Fruit fly (Drosophila melanogaster) whole organism, wandering third instar larva: ENCODE data around the gene Wdr33.

ENCODE experiments used
- CrebA ChIP-seq: fragments of 200-800 bp; sonication (Bioruptor generic); optimal IDR thresholded peaks from 2 replicates; lab custom pipeline; 2016; ENCODE audit warnings: missing biosample characterization, mild to moderate bottlenecking, missing genetic modification characterization, borderline replicate concordance
- HLH106 ChIP-seq: fragments of 200-800 bp; optimal IDR thresholded peaks from 3 replicates; lab custom pipeline; 2019; ENCODE audit warnings: missing biosample characterization, mild to moderate bottlenecking, missing genetic modification characterization, moderate library complexity
- Hr78 ChIP-seq: fragments of >200 bp; optimal IDR thresholded peaks from 2 replicates; lab custom pipeline; 2017; ENCODE audit warnings: missing biosample characterization, missing genetic modification characterization
- OdsH ChIP-seq: fragments of 200-800 bp; sonication (Bioruptor generic); optimal IDR thresholded peaks from 2 replicates; lab custom pipeline; 2016; ENCODE audit warnings: missing biosample characterization, mild to moderate bottlenecking, missing genetic modification characterization
- Rel ChIP-seq, 2 experiments: fragments of 200-800 bp; sonication (Bioruptor generic) in 1 of 2; optimal IDR thresholded peaks; 2 replicates in 1 of 2; 3 replicates in 1 of 2; lab custom pipeline; 2016 to 2019; ENCODE audit warnings: mild to moderate bottlenecking in 2 of 2, missing biosample characterization in 2 of 2, missing genetic modification characterization in 2 of 2, moderate library complexity in 1 of 2
- br ChIP-seq: fragments of 200-800 bp; sonication (Bioruptor generic); optimal IDR thresholded peaks from 2 replicates; lab custom pipeline; 2016; ENCODE audit warnings: missing biosample characterization, missing genetic modification characterization
- fru ChIP-seq: fragments of 200-800 bp; sonication (Bioruptor generic); optimal IDR thresholded peaks from 3 replicates; lab custom pipeline; 2016; ENCODE audit warnings: missing biosample characterization, mild to moderate bottlenecking, missing genetic modification characterization
- h ChIP-seq: fragments of 200-800 bp; sonication (Bioruptor generic); optimal IDR thresholded peaks from 3 replicates; lab custom pipeline; 2016; ENCODE audit warnings: missing biosample characterization, mild to moderate bottlenecking, missing genetic modification characterization
- pan ChIP-seq: fragments of >200 bp; optimal IDR thresholded peaks from 2 replicates; lab custom pipeline; 2017
- sage ChIP-seq: fragments of 200-800 bp; sonication (Bioruptor generic); optimal IDR thresholded peaks from 2 replicates; lab custom pipeline; 2016; ENCODE audit warnings: missing biosample characterization, mild to moderate bottlenecking, missing genetic modification characterization
- usp ChIP-seq: fragments of >200 bp; optimal IDR thresholded peaks from 2 replicates; lab custom pipeline; 2017; ENCODE audit warnings: missing biosample characterization, missing genetic modification characterization

DNA sequence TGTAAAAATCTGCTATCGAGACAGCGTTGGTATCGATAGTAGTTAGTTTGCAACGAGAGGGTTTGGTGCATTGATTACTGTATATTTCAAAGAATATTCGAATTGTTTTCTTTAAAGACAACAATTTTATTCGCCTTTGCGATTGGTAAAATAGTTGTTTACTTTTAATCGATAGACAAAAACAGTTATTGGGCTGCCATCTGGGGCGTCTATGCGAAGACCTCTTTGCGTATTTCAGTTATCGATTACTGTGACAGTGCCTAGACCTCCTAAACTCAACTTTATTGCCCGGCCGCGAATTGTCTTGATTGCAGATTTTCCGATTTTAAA is 47.4 kb upstream of the Wdr33 start, which contains the start of gene Atu:
- TF ChIP-seq Rel (GFP tag; optimal IDR thresholded peaks at IDR 0.05; lab: Kevin White, UChicago) (no peak), Rel (tag; optimal IDR thresholded peaks at IDR 0.05; lab: Kevin White, UChicago) (peak; percentile 16), OdsH (no peak), h (GFP tag; lab: Kevin White, UChicago) (peak; percentile 53), sage (GFP tag; lab: Kevin White, UChicago) (no peak), HLH106 (tag; lab: Kevin White, UChicago) (peak; percentile 31), pan (no peak), Hr78 (GFP tag; lab: Kevin White, UChicago) (no peak), CrebA (GFP tag; lab: Kevin White, UChicago) (no peak), fru (peak; percentile 43), br (GFP tag; lab: Kevin White, UChicago) (no peak), usp (GFP tag; lab: Kevin White, UChicago) (no peak)
